Fruit fly (Drosophila melanogaster) whole organism, adult: ENCODE results near the gene Spt7.

Experiments
- CG11617 ChIP-seq: fragments of 200-800 bp; sonication (Bioruptor generic); optimal IDR thresholded peaks from 2 replicates; lab custom pipeline; 2017; ENCODE audit warnings: mild to moderate bottlenecking, missing biosample characterization, missing genetic modification reagents, missing genetic modification characterization
- CG12768 ChIP-seq: fragments of 200-800 bp; sonication (Bioruptor generic); optimal IDR thresholded peaks from 2 replicates; lab custom pipeline; 2017; ENCODE audit warnings: missing biosample characterization, missing genetic modification characterization, mild to moderate bottlenecking, moderate library complexity, missing genetic modification reagents
- CG14711 ChIP-seq: fragments of 200-800 bp; sonication (Bioruptor generic); optimal IDR thresholded peaks from 2 replicates; lab custom pipeline; 2018; ENCODE audit warnings: missing biosample characterization, mild to moderate bottlenecking, missing genetic modification characterization, moderate library complexity
- CG1620 ChIP-seq: fragments of 200-800 bp; sonication (Bioruptor generic); optimal IDR thresholded peaks from 2 replicates; lab custom pipeline; 2016; ENCODE audit warnings: missing biosample characterization, missing genetic modification characterization
- CG33017 ChIP-seq: fragments of 200-800 bp; sonication (Bioruptor generic); optimal IDR thresholded peaks from 2 replicates; lab custom pipeline; 2018; ENCODE audit warnings: missing biosample characterization, mild to moderate bottlenecking, missing genetic modification characterization, moderate library complexity
- CG5204 ChIP-seq: fragments of 200-800 bp; sonication (Bioruptor generic); optimal IDR thresholded peaks from 2 replicates; lab custom pipeline; 2016; ENCODE audit warnings: missing biosample characterization, missing genetic modification characterization
- CG7045 ChIP-seq: fragments of 200-800 bp; sonication (Bioruptor generic); optimal IDR thresholded peaks from 2 replicates; lab custom pipeline; 2017; ENCODE audit warnings: missing biosample characterization, mild to moderate bottlenecking, missing genetic modification characterization
- CG7101 ChIP-seq: fragments of 200-800 bp; sonication (Bioruptor generic); optimal IDR thresholded peaks from 2 replicates; lab custom pipeline; 2018; ENCODE audit warnings: missing biosample characterization, mild to moderate bottlenecking, missing genetic modification characterization, moderate library complexity
- Clk ChIP-seq: fragments of 200-800 bp; sonication (Bioruptor generic); optimal IDR thresholded peaks from 2 replicates; lab custom pipeline; 2017; ENCODE audit warnings: missing biosample characterization, missing genetic modification characterization
- Crg-1 ChIP-seq: fragments of 200-800 bp; sonication (Bioruptor generic); optimal IDR thresholded peaks from 2 replicates; lab custom pipeline; 2016; ENCODE audit warnings: missing biosample characterization, missing genetic modification characterization
- Hr96 ChIP-seq: fragments of 200-800 bp; sonication (Bioruptor generic); optimal IDR thresholded peaks from 2 replicates; lab custom pipeline; 2016; ENCODE audit warnings: missing biosample characterization, missing genetic modification characterization
- Mnt ChIP-seq: fragments of 200-800 bp; sonication (Bioruptor generic); optimal IDR thresholded peaks from 2 replicates; lab custom pipeline; 2016; ENCODE audit warnings: missing biosample characterization, mild to moderate bottlenecking, missing genetic modification characterization
- bab1 ChIP-seq: fragments of 200-800 bp; sonication (Bioruptor generic); optimal IDR thresholded peaks from 3 replicates; lab custom pipeline; 2019; ENCODE audit warnings: missing biosample characterization, mild to moderate bottlenecking, missing genetic modification characterization, moderate library complexity
- cic ChIP-seq: fragments of 200-800 bp; sonication (Bioruptor generic); optimal IDR thresholded peaks from 2 replicates; lab custom pipeline; 2017; ENCODE audit warnings: missing biosample characterization, mild to moderate bottlenecking, missing genetic modification characterization, moderate library complexity
- cnc ChIP-seq, 2 experiments: fragments of >200 bp; optimal IDR thresholded peaks; 2 replicates each; lab custom pipeline; 2017
- kay ChIP-seq: fragments of 200-800 bp; sonication (Bioruptor generic); peaks from one replicate; lab custom pipeline; 2016; ENCODE audit warnings: missing biosample characterization, missing genetic modification characterization, borderline replicate concordance
- ovo ChIP-seq: fragments of 200-800 bp; sonication (Bioruptor generic); optimal IDR thresholded peaks from 2 replicates; lab custom pipeline; 2016; ENCODE audit warnings: missing biosample characterization, missing genetic modification characterization
- pad ChIP-seq: fragments of 200-800 bp; sonication (Bioruptor generic); optimal IDR thresholded peaks from 3 replicates; lab custom pipeline; 2017; ENCODE audit warnings: missing biosample characterization, missing genetic modification characterization, mild to moderate bottlenecking, moderate library complexity, missing genetic modification reagents
- tj ChIP-seq: fragments of 200-800 bp; sonication (Bioruptor generic); optimal IDR thresholded peaks from 3 replicates; lab custom pipeline; 2017; ENCODE audit warnings: missing biosample characterization, mild to moderate bottlenecking, missing genetic modification characterization, moderate library complexity
- toe ChIP-seq: fragments of 200-800 bp; sonication (Bioruptor generic); optimal IDR thresholded peaks from 2 replicates; lab custom pipeline; 2016; ENCODE audit warnings: missing biosample characterization, missing genetic modification characterization

Spt7 gene

dm6 chrX:17833986-17834385 lies 16.3 kb upstream of the Spt7 start:
- TF ChIP-seq Hr96 (GFP tag; lab: Kevin White, UChicago) (no peak), bab1 (GFP tag; lab: Kevin White, UChicago) (no peak), toe (no peak), tj (no peak), kay (GFP tag; lab: Kevin White, UChicago) (no peak)

dm6 chrX:17834754-17835153 lies 15.5 kb upstream of the Spt7 start:
- no peak for TF ChIP-seq CG5204
- peak; percentile 99 for TF ChIP-seq tj

dm6 chrX:17836420-17836932 lies 13.8 kb upstream of the Spt7 start:
- no peak for TF ChIP-seq Mnt (GFP tag; lab: Kevin White, UChicago)
- TF ChIP-seq toe: no peak
- TF ChIP-seq cnc (optimal IDR thresholded peaks at IDR 0.05; lab: Kevin White, UChicago): no peak
- no peak for TF ChIP-seq Clk (GFP tag; lab: Kevin White, UChicago)
- no peak for TF ChIP-seq CG11617
- TF ChIP-seq kay (GFP tag; lab: Kevin White, UChicago): no peak
- no peak for TF ChIP-seq CG7045 (GFP tag; lab: Kevin White, UChicago)
- no peak for TF ChIP-seq bab1 (GFP tag; lab: Kevin White, UChicago)
- no peak for TF ChIP-seq Hr96 (GFP tag; lab: Kevin White, UChicago)
- TF ChIP-seq CG12768 (GFP tag; lab: Kevin White, UChicago): no peak
- TF ChIP-seq CG7101 (tag; lab: Kevin White, UChicago): no peak
- no peak for TF ChIP-seq pad (GFP tag; lab: Kevin White, UChicago)
- no peak for TF ChIP-seq CG5204
- TF ChIP-seq Crg-1 (GFP tag; lab: Kevin White, UChicago): no peak
- TF ChIP-seq CG14711: no peak
- no peak for TF ChIP-seq CG1620 (GFP tag; lab: Kevin White, UChicago)

dm6 chrX:17841923-17842322 lies 8.3 kb upstream of the Spt7 start, which contains the start of gene Taf9:
Taf9 (plus strand) TSS chrX:17842161.
- peak; percentile 36 for TF ChIP-seq CG14711
- TF ChIP-seq bab1 (GFP tag; lab: Kevin White, UChicago): peak; percentile 69
- no peak for TF ChIP-seq CG7101 (tag; lab: Kevin White, UChicago)
- no peak for TF ChIP-seq Clk (GFP tag; lab: Kevin White, UChicago)
- TF ChIP-seq CG12768 (GFP tag; lab: Kevin White, UChicago): no peak
- peak; percentile 25 for TF ChIP-seq cic (GFP tag; lab: Kevin White, UChicago)
- peak; percentile 47 for TF ChIP-seq CG1620 (GFP tag; lab: Kevin White, UChicago)
- TF ChIP-seq CG5204: no peak
- no peak for TF ChIP-seq tj
- TF ChIP-seq ovo (GFP tag; lab: Kevin White, UChicago): no peak
- no peak for TF ChIP-seq kay (GFP tag; lab: Kevin White, UChicago)
- no peak for TF ChIP-seq Hr96 (GFP tag; lab: Kevin White, UChicago)
- TF ChIP-seq toe: no peak
- peak; percentile 7 for TF ChIP-seq pad (GFP tag; lab: Kevin White, UChicago)
- peak; percentile 23 for TF ChIP-seq Mnt (GFP tag; lab: Kevin White, UChicago)
- TF ChIP-seq Crg-1 (GFP tag; lab: Kevin White, UChicago): peak; percentile 26
- TF ChIP-seq CG33017 (tag; lab: Kevin White, UChicago): no peak
- TF ChIP-seq CG11617: no peak
- TF ChIP-seq cnc (optimal IDR thresholded peaks at IDR 0.05; lab: Kevin White, UChicago): no peak
- no peak for TF ChIP-seq CG7045 (GFP tag; lab: Kevin White, UChicago)

dm6 chrX:17844623-17845022 lies 5.6 kb upstream of the Spt7 start, which contains the start of the genes CG8142 and Ucp4A:
CG8142 (minus strand) TSS chrX:17844704.
Ucp4A (plus strand) TSS chrX:17844949.
- peak; percentile 85 for TF ChIP-seq pad (GFP tag; lab: Kevin White, UChicago)
- peak; percentile 79 for TF ChIP-seq Mnt (GFP tag; lab: Kevin White, UChicago)
- TF ChIP-seq kay (GFP tag; lab: Kevin White, UChicago): no peak
- TF ChIP-seq CG33017 (tag; lab: Kevin White, UChicago): peak; percentile 81
- TF ChIP-seq cnc (optimal IDR thresholded peaks at IDR 0.05; lab: Kevin White, UChicago): no peak
- peak; percentile 96 for TF ChIP-seq CG7101 (tag; lab: Kevin White, UChicago)
- TF ChIP-seq ovo (GFP tag; lab: Kevin White, UChicago): peak; percentile 73
- peak; percentile 85 for TF ChIP-seq CG12768 (GFP tag; lab: Kevin White, UChicago)
- TF ChIP-seq CG14711: peak; percentile 96
- TF ChIP-seq CG1620 (GFP tag; lab: Kevin White, UChicago): peak; percentile 85
- no peak for TF ChIP-seq CG5204
- peak; percentile 74 for TF ChIP-seq toe
- peak; percentile 85 for TF ChIP-seq Crg-1 (GFP tag; lab: Kevin White, UChicago)
- peak; percentile 69 for TF ChIP-seq Clk (GFP tag; lab: Kevin White, UChicago)
- no peak for TF ChIP-seq Hr96 (GFP tag; lab: Kevin White, UChicago)
- TF ChIP-seq bab1 (GFP tag; lab: Kevin White, UChicago): peak; percentile 96
- TF ChIP-seq tj: peak; percentile 74
- TF ChIP-seq CG11617: peak; percentile 92
- peak; percentile 16 for TF ChIP-seq cic (GFP tag; lab: Kevin White, UChicago)
- TF ChIP-seq CG7045 (GFP tag; lab: Kevin White, UChicago): peak; percentile 85

- TF ChIP-seq CG7045 (GFP tag; lab: Kevin White, UChicago) (no peak), cic (GFP tag; lab: Kevin White, UChicago) (peak; percentile 19)
These were observed 4.4 kb upstream of the Spt7 start for dm6 chrX:17845820-17846379.
